Fruit fly (Drosophila melanogaster) whole organism, wandering third instar larva: Measurements from ENCODE around the gene CG12016.
A peak's percentile ranks its signal among the peaks of the same experiment; 100 is the strongest.

Source experiments
- Abd-B ChIP-seq: fragments of >200 bp; optimal IDR thresholded peaks from 2 replicates; lab custom pipeline; 2017; ENCODE audit warnings: missing biosample characterization, missing genetic modification characterization
- CG32264 ChIP-seq: fragments of 200-800 bp; sonication (Bioruptor generic); optimal IDR thresholded peaks from 2 replicates; lab custom pipeline; 2016; ENCODE audit warnings: missing biosample characterization, missing genetic modification characterization
- CG9705 ChIP-seq: fragments of 200-800 bp; sonication (Bioruptor generic); optimal IDR thresholded peaks from 2 replicates; lab custom pipeline; 2018; ENCODE audit warnings: missing biosample characterization, mild to moderate bottlenecking, missing genetic modification characterization
- Dfd ChIP-seq: fragments of >200 bp; optimal IDR thresholded peaks from 2 replicates; lab custom pipeline; 2017; ENCODE audit warnings: missing biosample characterization, missing genetic modification characterization
- Hr78 ChIP-seq: fragments of >200 bp; optimal IDR thresholded peaks from 2 replicates; lab custom pipeline; 2017; ENCODE audit warnings: missing biosample characterization, missing genetic modification characterization
- Mio ChIP-seq: sonication (Bioruptor generic); optimal IDR thresholded peaks from 2 replicates; lab custom pipeline; 2016; ENCODE audit warnings: missing biosample characterization, missing genetic modification characterization
- Myc ChIP-seq: fragments of >200 bp; optimal IDR thresholded peaks from 2 replicates; lab custom pipeline; 2017
- N ChIP-seq: fragments of >200 bp; optimal IDR thresholded peaks from 2 replicates; lab custom pipeline; 2018; ENCODE audit warnings: missing biosample characterization, missing external identifiers, missing genetic modification characterization
- OdsH ChIP-seq: fragments of 200-800 bp; sonication (Bioruptor generic); optimal IDR thresholded peaks from 2 replicates; lab custom pipeline; 2016; ENCODE audit warnings: missing biosample characterization, mild to moderate bottlenecking, missing genetic modification characterization
- Rel ChIP-seq, 2 experiments: fragments of 200-800 bp; sonication (Bioruptor generic) in 1 of 2; optimal IDR thresholded peaks; 2 replicates in 1 of 2; 3 replicates in 1 of 2; lab custom pipeline; 2016 to 2019; ENCODE audit warnings: mild to moderate bottlenecking in 2 of 2, missing biosample characterization in 2 of 2, missing genetic modification characterization in 2 of 2, moderate library complexity in 1 of 2
- Vsx2 ChIP-seq: fragments of 200-300, 225-300 bp; sonication (Bioruptor generic); optimal IDR thresholded peaks from 2 replicates; lab custom pipeline; 2018; ENCODE audit warnings: missing biosample characterization, missing genetic modification characterization; ENCODE audit not compliant: partially characterized antibody
- dmrt93B ChIP-seq: fragments of 200-800 bp; sonication (Bioruptor generic); optimal IDR thresholded peaks from 2 replicates; lab custom pipeline; 2018; ENCODE audit warnings: missing biosample characterization, mild to moderate bottlenecking, missing genetic modification characterization
- dsf ChIP-seq: sonication (Bioruptor generic); optimal IDR thresholded peaks from 2 replicates; lab custom pipeline; 2016; ENCODE audit warnings: missing biosample characterization, missing genetic modification characterization, borderline replicate concordance
- ey ChIP-seq: fragments of 200-800 bp; sonication (Bioruptor generic); optimal IDR thresholded peaks from 2 replicates; lab custom pipeline; 2016; ENCODE audit warnings: missing biosample characterization, missing genetic modification characterization
- foxo ChIP-seq, 2 experiments: fragments of 200-800 bp; sonication (Bioruptor generic); optimal IDR thresholded peaks; 2 replicates in 1 of 2; 3 replicates in 1 of 2; lab custom pipeline; 2016 to 2017; ENCODE audit warnings: missing biosample characterization in 2 of 2, missing genetic modification characterization in 2 of 2
- h ChIP-seq: fragments of 200-800 bp; sonication (Bioruptor generic); optimal IDR thresholded peaks from 3 replicates; lab custom pipeline; 2016; ENCODE audit warnings: missing biosample characterization, mild to moderate bottlenecking, missing genetic modification characterization
- lola ChIP-seq: fragments of >200 bp; optimal IDR thresholded peaks from 2 replicates; lab custom pipeline; 2017; ENCODE audit warnings: missing biosample characterization, missing genetic modification characterization
- pan ChIP-seq: fragments of >200 bp; optimal IDR thresholded peaks from 2 replicates; lab custom pipeline; 2017
- rgr ChIP-seq: fragments of 200-800 bp; sonication (Bioruptor generic); optimal IDR thresholded peaks from 3 replicates; lab custom pipeline; 2016; ENCODE audit warnings: missing biosample characterization, mild to moderate bottlenecking, missing genetic modification characterization
- sv ChIP-seq: fragments of 200-800 bp; sonication (Bioruptor generic); optimal IDR thresholded peaks from 3 replicates; lab custom pipeline; 2016; ENCODE audit warnings: missing biosample characterization, missing genetic modification characterization
- tai ChIP-seq: sonication (Bioruptor generic); optimal IDR thresholded peaks from 2 replicates; lab custom pipeline; 2016; ENCODE audit warnings: missing biosample characterization, missing genetic modification characterization
- usp ChIP-seq: fragments of >200 bp; optimal IDR thresholded peaks from 2 replicates; lab custom pipeline; 2017; ENCODE audit warnings: missing biosample characterization, missing genetic modification characterization
- woc ChIP-seq: sonication (Bioruptor generic); optimal IDR thresholded peaks from 2 replicates; lab custom pipeline; 2016; ENCODE audit warnings: missing biosample characterization, mild to moderate bottlenecking, missing genetic modification characterization

CG12016 gene

dm6 chr3L:3353297-3353696, 33.9 kb downstream of the CG12016 start:
- TF ChIP-seq woc (GFP tag; lab: Kevin White, UChicago) (no peak), Vsx2 (GFP tag; lab: Kevin White, UChicago) (no peak), rgr (no peak), h (GFP tag; lab: Kevin White, UChicago) (no peak), Rel (GFP tag; optimal IDR thresholded peaks at IDR 0.05; lab: Kevin White, UChicago) (no peak), Rel (tag; optimal IDR thresholded peaks at IDR 0.05; lab: Kevin White, UChicago) (no peak), CG32264 (GFP tag; lab: Kevin White, UChicago) (no peak), Dfd (GFP tag; lab: Kevin White, UChicago) (no peak), Hr78 (GFP tag; lab: Kevin White, UChicago) (no peak), CG9705 (GFP tag; lab: Kevin White, UChicago) (no peak), Mio (GFP tag; lab: Kevin White, UChicago) (no peak), usp (no peak), foxo (GFP tag; optimal IDR thresholded peaks at IDR 0.05; lab: Kevin White, UChicago) (no peak), N (GFP tag; lab: Kevin White, UChicago) (no peak), Abd-B (GFP tag; lab: Kevin White, UChicago) (no peak), dsf (no peak), ey (no peak), tai (GFP tag; lab: Kevin White, UChicago) (no peak), dmrt93B (GFP tag; lab: Kevin White, UChicago) (no peak), OdsH (no peak)

dm6 chr3L:3369256-3369655, 49.9 kb downstream of the CG12016 start, which contains the start of gene Drs:
TSS of gene Drs (plus strand) at chr3L:3369556.
- TF ChIP-seq sv, result no peak
- no peak for TF ChIP-seq Abd-B (GFP tag; lab: Kevin White, UChicago)
- TF ChIP-seq dmrt93B (GFP tag; lab: Kevin White, UChicago), result no peak
- no peak for TF ChIP-seq pan (lab: Kevin White, UChicago)
- no peak for TF ChIP-seq Myc (lab: Kevin White, UChicago)
- TF ChIP-seq Rel (GFP tag; optimal IDR thresholded peaks at IDR 0.05; lab: Kevin White, UChicago), result no peak
- TF ChIP-seq Rel (tag; optimal IDR thresholded peaks at IDR 0.05; lab: Kevin White, UChicago), result peak; percentile 64
- TF ChIP-seq lola (GFP tag; lab: Kevin White, UChicago), result no peak
- TF ChIP-seq, all 38 proteins: peak for 1
